Fruit fly (Drosophila melanogaster) whole organism, adult: ENCODE measurements around the gene mei-217.
A peak's percentile ranks its signal among the peaks of the same experiment; 100 is the strongest.

ENCODE experiments used
- CG11617 ChIP-seq: fragments of 200-800 bp; sonication (Bioruptor generic); optimal IDR thresholded peaks from 2 replicates; lab custom pipeline; 2017; ENCODE audit warnings: mild to moderate bottlenecking, missing biosample characterization, missing genetic modification reagents, missing genetic modification characterization
- CG12768 ChIP-seq: fragments of 200-800 bp; sonication (Bioruptor generic); optimal IDR thresholded peaks from 2 replicates; lab custom pipeline; 2017; ENCODE audit warnings: missing biosample characterization, missing genetic modification characterization, mild to moderate bottlenecking, moderate library complexity, missing genetic modification reagents
- CG14711 ChIP-seq: fragments of 200-800 bp; sonication (Bioruptor generic); optimal IDR thresholded peaks from 2 replicates; lab custom pipeline; 2018; ENCODE audit warnings: missing biosample characterization, mild to moderate bottlenecking, missing genetic modification characterization, moderate library complexity
- CG1620 ChIP-seq: fragments of 200-800 bp; sonication (Bioruptor generic); optimal IDR thresholded peaks from 2 replicates; lab custom pipeline; 2016; ENCODE audit warnings: missing biosample characterization, missing genetic modification characterization
- CG33017 ChIP-seq: fragments of 200-800 bp; sonication (Bioruptor generic); optimal IDR thresholded peaks from 2 replicates; lab custom pipeline; 2018; ENCODE audit warnings: missing biosample characterization, mild to moderate bottlenecking, missing genetic modification characterization, moderate library complexity
- CG5204 ChIP-seq: fragments of 200-800 bp; sonication (Bioruptor generic); optimal IDR thresholded peaks from 2 replicates; lab custom pipeline; 2016; ENCODE audit warnings: missing biosample characterization, missing genetic modification characterization
- CG7045 ChIP-seq: fragments of 200-800 bp; sonication (Bioruptor generic); optimal IDR thresholded peaks from 2 replicates; lab custom pipeline; 2017; ENCODE audit warnings: missing biosample characterization, mild to moderate bottlenecking, missing genetic modification characterization
- CG7101 ChIP-seq: fragments of 200-800 bp; sonication (Bioruptor generic); optimal IDR thresholded peaks from 2 replicates; lab custom pipeline; 2018; ENCODE audit warnings: missing biosample characterization, mild to moderate bottlenecking, missing genetic modification characterization, moderate library complexity
- Clk ChIP-seq: fragments of 200-800 bp; sonication (Bioruptor generic); optimal IDR thresholded peaks from 2 replicates; lab custom pipeline; 2017; ENCODE audit warnings: missing biosample characterization, missing genetic modification characterization
- Crg-1 ChIP-seq: fragments of 200-800 bp; sonication (Bioruptor generic); optimal IDR thresholded peaks from 2 replicates; lab custom pipeline; 2016; ENCODE audit warnings: missing biosample characterization, missing genetic modification characterization
- Hr96 ChIP-seq: fragments of 200-800 bp; sonication (Bioruptor generic); optimal IDR thresholded peaks from 2 replicates; lab custom pipeline; 2016; ENCODE audit warnings: missing biosample characterization, missing genetic modification characterization
- Mnt ChIP-seq: fragments of 200-800 bp; sonication (Bioruptor generic); optimal IDR thresholded peaks from 2 replicates; lab custom pipeline; 2016; ENCODE audit warnings: missing biosample characterization, mild to moderate bottlenecking, missing genetic modification characterization
- bab1 ChIP-seq: fragments of 200-800 bp; sonication (Bioruptor generic); optimal IDR thresholded peaks from 3 replicates; lab custom pipeline; 2019; ENCODE audit warnings: missing biosample characterization, mild to moderate bottlenecking, missing genetic modification characterization, moderate library complexity
- cic ChIP-seq: fragments of 200-800 bp; sonication (Bioruptor generic); optimal IDR thresholded peaks from 2 replicates; lab custom pipeline; 2017; ENCODE audit warnings: missing biosample characterization, mild to moderate bottlenecking, missing genetic modification characterization, moderate library complexity
- cnc ChIP-seq, 2 experiments: fragments of >200 bp; optimal IDR thresholded peaks; 2 replicates each; lab custom pipeline; 2017
- kay ChIP-seq: fragments of 200-800 bp; sonication (Bioruptor generic); peaks from one replicate; lab custom pipeline; 2016; ENCODE audit warnings: missing biosample characterization, missing genetic modification characterization, borderline replicate concordance
- ovo ChIP-seq: fragments of 200-800 bp; sonication (Bioruptor generic); optimal IDR thresholded peaks from 2 replicates; lab custom pipeline; 2016; ENCODE audit warnings: missing biosample characterization, missing genetic modification characterization
- pad ChIP-seq: fragments of 200-800 bp; sonication (Bioruptor generic); optimal IDR thresholded peaks from 3 replicates; lab custom pipeline; 2017; ENCODE audit warnings: missing biosample characterization, missing genetic modification characterization, mild to moderate bottlenecking, moderate library complexity, missing genetic modification reagents
- tj ChIP-seq: fragments of 200-800 bp; sonication (Bioruptor generic); optimal IDR thresholded peaks from 3 replicates; lab custom pipeline; 2017; ENCODE audit warnings: missing biosample characterization, mild to moderate bottlenecking, missing genetic modification characterization, moderate library complexity
- toe ChIP-seq: fragments of 200-800 bp; sonication (Bioruptor generic); optimal IDR thresholded peaks from 2 replicates; lab custom pipeline; 2016; ENCODE audit warnings: missing biosample characterization, missing genetic modification characterization

Gene mei-217

dm6 chrX:17142940-17143534 lies at the start of gene mei-217, which contains the start of gene mei-218:
Gene mei-217, minus strand, starts transcription at chrX:17142990.
Gene mei-218, minus strand, starts transcription at chrX:17142990.
- TF ChIP-seq Mnt (GFP tag; lab: Kevin White, UChicago) = peak; percentile 6
- no peak for TF ChIP-seq tj (GFP tag; lab: Kevin White, UChicago)
- TF ChIP-seq Hr96 (GFP tag; lab: Kevin White, UChicago) = no peak
- TF ChIP-seq CG1620 (GFP tag; lab: Kevin White, UChicago) = peak; percentile 2
- peak; percentile 34 for TF ChIP-seq CG14711 (tag; lab: Kevin White, UChicago)
- no peak for TF ChIP-seq CG33017 (tag; lab: Kevin White, UChicago)

dm6 chrX:17188167-17188566 lies 45.4 kb upstream of the mei-217 start:
- no peak for TF ChIP-seq Hr96 (GFP tag; lab: Kevin White, UChicago)
- TF ChIP-seq CG5204 = no peak
- TF ChIP-seq toe (GFP tag; lab: Kevin White, UChicago) = no peak
- no peak for TF ChIP-seq CG33017 (tag; lab: Kevin White, UChicago)
- no peak for TF ChIP-seq CG7101 (tag; lab: Kevin White, UChicago)
- TF ChIP-seq CG1620 (GFP tag; lab: Kevin White, UChicago) = no peak
- no peak for TF ChIP-seq Clk
- TF ChIP-seq cic = no peak
- no peak for TF ChIP-seq CG11617 (GFP tag; lab: Kevin White, UChicago)
- no peak for TF ChIP-seq CG7045 (GFP tag; lab: Kevin White, UChicago)
- no peak for TF ChIP-seq cnc (optimal IDR thresholded peaks at IDR 0.05; lab: Kevin White, UChicago)
- TF ChIP-seq CG14711 (tag; lab: Kevin White, UChicago) = no peak
- no peak for TF ChIP-seq CG12768 (GFP tag; lab: Kevin White, UChicago)

- TF ChIP-seq bab1 (GFP tag; lab: Kevin White, UChicago) (peak; percentile 12), CG12768 (GFP tag; lab: Kevin White, UChicago) (no peak)
These were observed 44.7 kb upstream of the mei-217 start for dm6 chrX:17187495-17187894.

- TF ChIP-seq tj (GFP tag; lab: Kevin White, UChicago) = no peak
- TF ChIP-seq ovo = no peak
- TF ChIP-seq CG7101 (tag; lab: Kevin White, UChicago) = peak; percentile 7
- no peak for TF ChIP-seq Crg-1
- no peak for TF ChIP-seq CG33017 (tag; lab: Kevin White, UChicago)
- TF ChIP-seq CG7045 (GFP tag; lab: Kevin White, UChicago) = no peak
- TF ChIP-seq CG14711 (tag; lab: Kevin White, UChicago) = no peak
- TF ChIP-seq CG5204 = no peak
- TF ChIP-seq CG1620 (GFP tag; lab: Kevin White, UChicago) = no peak
- no peak for TF ChIP-seq CG12768 (GFP tag; lab: Kevin White, UChicago)
- no peak for TF ChIP-seq toe (GFP tag; lab: Kevin White, UChicago)
- TF ChIP-seq cnc (optimal IDR thresholded peaks at IDR 0.05; lab: Kevin White, UChicago) = no peak
- no peak for TF ChIP-seq CG11617 (GFP tag; lab: Kevin White, UChicago)
- no peak for TF ChIP-seq Hr96 (GFP tag; lab: Kevin White, UChicago)
- peak; percentile 19 for TF ChIP-seq Mnt (GFP tag; lab: Kevin White, UChicago)
- TF ChIP-seq Clk = no peak
- TF ChIP-seq cic = peak; percentile 79
- TF ChIP-seq pad (GFP tag; lab: Kevin White, UChicago) = no peak
- TF ChIP-seq kay (GFP tag; lab: Kevin White, UChicago) = peak; percentile 60
- no peak for TF ChIP-seq bab1 (GFP tag; lab: Kevin White, UChicago)
These were observed 43.6 kb upstream of the mei-217 start for dm6 chrX:17186432-17186831.

DNA sequence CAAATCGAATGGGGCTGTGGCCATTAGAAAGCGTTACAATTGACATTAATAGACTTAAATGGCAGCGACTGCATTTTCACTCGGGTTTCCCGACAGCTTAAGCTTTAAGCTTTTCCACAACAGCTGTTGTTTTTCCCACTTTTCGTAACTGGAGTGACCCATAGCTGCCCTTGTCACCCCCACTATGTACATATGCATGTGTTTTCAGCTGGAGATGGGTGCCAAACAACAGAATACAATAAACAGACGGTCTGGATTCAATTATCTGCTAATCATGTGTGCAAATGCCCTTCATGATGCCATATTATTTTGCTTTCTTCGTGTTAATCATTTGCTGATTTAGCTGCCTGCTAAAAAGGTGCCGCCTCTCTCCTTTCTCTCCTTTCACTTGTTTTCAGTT lies 40.7 kb upstream of the mei-217 start:
- no peak for TF ChIP-seq Clk
- TF ChIP-seq CG12768 (GFP tag; lab: Kevin White, UChicago) = no peak
- no peak for TF ChIP-seq tj (GFP tag; lab: Kevin White, UChicago)
- TF ChIP-seq Mnt (GFP tag; lab: Kevin White, UChicago) = peak; percentile 16
- TF ChIP-seq Crg-1 = peak; percentile 70
- peak; percentile 47 for TF ChIP-seq CG1620 (GFP tag; lab: Kevin White, UChicago)
- no peak for TF ChIP-seq CG11617 (GFP tag; lab: Kevin White, UChicago)
- no peak for TF ChIP-seq bab1 (GFP tag; lab: Kevin White, UChicago)
- TF ChIP-seq toe (GFP tag; lab: Kevin White, UChicago) = no peak
- TF ChIP-seq CG14711 (tag; lab: Kevin White, UChicago) = peak; percentile 23
- TF ChIP-seq cic = no peak
- no peak for TF ChIP-seq kay (GFP tag; lab: Kevin White, UChicago)
- peak; percentile 0 for TF ChIP-seq pad (GFP tag; lab: Kevin White, UChicago)
- TF ChIP-seq ovo = no peak
- no peak for TF ChIP-seq cnc (optimal IDR thresholded peaks at IDR 0.05; lab: Kevin White, UChicago)
- TF ChIP-seq CG7101 (tag; lab: Kevin White, UChicago) = peak; percentile 43

- TF ChIP-seq Hr96 (GFP tag; lab: Kevin White, UChicago) (no peak), cic (no peak), pad (GFP tag; lab: Kevin White, UChicago) (no peak), CG12768 (GFP tag; lab: Kevin White, UChicago) (no peak), CG14711 (tag; lab: Kevin White, UChicago) (peak; percentile 6), toe (GFP tag; lab: Kevin White, UChicago) (no peak), kay (GFP tag; lab: Kevin White, UChicago) (peak; percentile 35), Crg-1 (no peak), CG33017 (tag; lab: Kevin White, UChicago) (no peak), tj (GFP tag; lab: Kevin White, UChicago) (no peak), CG11617 (GFP tag; lab: Kevin White, UChicago) (no peak), CG7101 (tag; lab: Kevin White, UChicago) (no peak), CG1620 (GFP tag; lab: Kevin White, UChicago) (no peak), Mnt (GFP tag; lab: Kevin White, UChicago) (no peak)
These were observed 38.7 kb upstream of the mei-217 start for dm6 chrX:17181264-17182198.
